Fruit fly (Drosophila melanogaster): ENCODE data around the gene CG14411.

The CG14411 gene

dm6 chrX:14784002-14784568 is 48.4 kb upstream of the CG14411 start, which contains the start of gene Ag5r2 (continued):
- TF ChIP-seq grn (GFP tag; optimal IDR thresholded peaks at IDR 0.05) (peak; percentile 64), salm (tag; optimal IDR thresholded peaks at IDR 0.05) (no peak), CG10321 (GFP tag; IDR thresholded peaks at IDR 0.05) (no peak), dmrt11E (tag; optimal IDR thresholded peaks at IDR 0.05) (no peak)

- TF ChIP-seq caup (GFP tag; optimal IDR thresholded peaks at IDR 0.05; ENCODE audit: severe bottlenecking) = peak; percentile 21
- TF ChIP-seq sens (GFP tag) = peak; percentile 36
- TF ChIP-seq lola (GFP tag; optimal IDR thresholded peaks at IDR 0.05) = no peak
- TF ChIP-seq usp (GFP tag; optimal IDR thresholded peaks at IDR 0.05) = no peak
- TF ChIP-seq fru (optimal IDR thresholded peaks at IDR 0.05) = no peak
- TF ChIP-seq Dp (GFP tag; optimal IDR thresholded peaks at IDR 0.05) = no peak
Observed at dm6 chrX:14786451-14786850, 46.0 kb upstream of the CG14411 start, which contains the start of gene Ag5r. TSS of gene Ag5r (minus strand) at chrX:14786551.

dm6 chrX:14802611-14803110 is 29.8 kb upstream of the CG14411 start:
- TF ChIP-seq caup (GFP tag; optimal IDR thresholded peaks at IDR 0.05; ENCODE audit: severe bottlenecking) (peak; percentile 10), Hmr (GFP tag; optimal IDR thresholded peaks at IDR 0.05) (peak; percentile 18), HmgD (GFP tag; optimal IDR thresholded peaks at IDR 0.05) (no peak), nom (GFP tag; optimal IDR thresholded peaks at IDR 0.05) (no peak), lab (GFP tag; optimal IDR thresholded peaks at IDR 0.05) (peak; percentile 22), CG3281 (GFP tag; optimal IDR thresholded peaks at IDR 0.05) (peak; percentile 16), Nf-YC (tag; optimal IDR thresholded peaks at IDR 0.05) (no peak), CG18599 (GFP tag; optimal IDR thresholded peaks at IDR 0.05) (peak; percentile 36), CG11456 (GFP tag; IDR thresholded peaks at IDR 0.05) (no peak), Ada2b (GFP tag; IDR thresholded peaks at IDR 0.05) (no peak), bab2 (GFP tag; optimal IDR thresholded peaks at IDR 0.05) (no peak), kay (GFP tag; optimal IDR thresholded peaks at IDR 0.05) (no peak), Mrtf (GFP tag; IDR thresholded peaks at IDR 0.05) (no peak), CG7987 (GFP tag; optimal IDR thresholded peaks at IDR 0.05) (no peak), CG8281 (tag; optimal IDR thresholded peaks at IDR 0.05) (peak; percentile 98)

dm6 chrX:14805646-14806045 is 26.8 kb upstream of the CG14411 start:
- TF ChIP-seq crc (GFP tag; optimal IDR thresholded peaks at IDR 0.05) (no peak), CG9797 (GFP tag; optimal IDR thresholded peaks at IDR 0.05) (no peak), row (GFP tag; IDR thresholded peaks at IDR 0.05) (no peak), kni (GFP tag; optimal IDR thresholded peaks at IDR 0.05) (no peak), nerfin-2 (GFP tag; IDR thresholded peaks at IDR 0.05; ENCODE audit: partially characterized antibody) (no peak), CkIIα-i1 (GFP tag; IDR thresholded peaks at IDR 0.05) (no peak), az2 (GFP tag; optimal IDR thresholded peaks at IDR 0.05) (no peak), CG18262 (tag; optimal IDR thresholded peaks at IDR 0.05) (peak; percentile 32), mam (GFP tag; optimal IDR thresholded peaks at IDR 0.05) (no peak), gt (GFP tag; IDR thresholded peaks at IDR 0.05) (no peak), mirr (GFP tag; optimal IDR thresholded peaks at IDR 0.05) (no peak), HHEX (GFP tag; optimal IDR thresholded peaks at IDR 0.05) (no peak), cg (GFP tag; optimal IDR thresholded peaks at IDR 0.05) (no peak), trem (tag; optimal IDR thresholded peaks at IDR 0.05) (no peak), CG6765 (GFP tag; optimal IDR thresholded peaks at IDR 0.05) (no peak), Neu2 (GFP tag; optimal IDR thresholded peaks at IDR 0.05; ENCODE audit: borderline replicate concordance) (no peak), HLH3B (GFP tag; IDR thresholded peaks at IDR 0.05) (0 out of 2 replicates have a peak, but pooled peaks have one; percentile 12), CG7556 (GFP tag; optimal IDR thresholded peaks at IDR 0.05) (no peak), Lhr (GFP tag; optimal IDR thresholded peaks at IDR 0.05) (no peak), phol (tag; optimal IDR thresholded peaks at IDR 0.05) (peak; percentile 13), sens (GFP tag) (peak; percentile 90), CG1647 (GFP tag; optimal IDR thresholded peaks at IDR 0.05) (no peak), CG10366 (GFP tag; IDR thresholded peaks at IDR 0.05) (peak; percentile 18; the same call in 1 of the 2 replicates)
